Worm (Caenorhabditis elegans): ENCODE results near the gene nas-37.

Gene nas-37

ce11 chrX:9965275-9965674, 16.4 kb upstream of the nas-37 start, which contains the start of gene pssy-1:
TSS of gene pssy-1 (plus strand) at chrX:9965592.
- TF ChIP-seq ceh-22 (tag; optimal IDR thresholded peaks at IDR 0.05) = no peak
- TF ChIP-seq pha-2 (tag; optimal IDR thresholded peaks at IDR 0.05) = no peak
- no peak for TF ChIP-seq ttx-3 (tag; optimal IDR thresholded peaks at IDR 0.05)
- no peak for TF ChIP-seq pat-9 (tag; optimal IDR thresholded peaks at IDR 0.05)
- no peak for TF ChIP-seq C08G9.2 (tag; optimal IDR thresholded peaks at IDR 0.05)
- TF ChIP-seq elt-4 (tag; optimal IDR thresholded peaks at IDR 0.05) = no peak
- no peak for TF ChIP-seq madf-2 (tag; optimal IDR thresholded peaks at IDR 0.05)
- TF ChIP-seq ama-1 (optimal IDR thresholded peaks at IDR 0.05) = no peak
- TF ChIP-seq sox-4 (tag; optimal IDR thresholded peaks at IDR 0.05) = no peak
- TF ChIP-seq ceh-24 (tag; optimal IDR thresholded peaks at IDR 0.05) = no peak
- TF ChIP-seq lin-11 (tag; optimal IDR thresholded peaks at IDR 0.05) = no peak
- no peak for TF ChIP-seq dmd-4 (tag; optimal IDR thresholded peaks at IDR 0.05; ENCODE audit: borderline replicate concordance)
- no peak for TF ChIP-seq pros-1 (tag; optimal IDR thresholded peaks at IDR 0.05)
- TF ChIP-seq ceh-2 (tag; optimal IDR thresholded peaks at IDR 0.05) = no peak
- TF ChIP-seq ceh-48 (tag; optimal IDR thresholded peaks at IDR 0.05) = no peak
- TF ChIP-seq unc-3 (GFP tag; conservative IDR thresholded peaks at IDR 0.05) = no peak
- no peak for TF ChIP-seq unc-3 (tag; optimal IDR thresholded peaks at IDR 0.05)
- TF ChIP-seq che-1 (tag; optimal IDR thresholded peaks at IDR 0.05) = no peak

DNA sequence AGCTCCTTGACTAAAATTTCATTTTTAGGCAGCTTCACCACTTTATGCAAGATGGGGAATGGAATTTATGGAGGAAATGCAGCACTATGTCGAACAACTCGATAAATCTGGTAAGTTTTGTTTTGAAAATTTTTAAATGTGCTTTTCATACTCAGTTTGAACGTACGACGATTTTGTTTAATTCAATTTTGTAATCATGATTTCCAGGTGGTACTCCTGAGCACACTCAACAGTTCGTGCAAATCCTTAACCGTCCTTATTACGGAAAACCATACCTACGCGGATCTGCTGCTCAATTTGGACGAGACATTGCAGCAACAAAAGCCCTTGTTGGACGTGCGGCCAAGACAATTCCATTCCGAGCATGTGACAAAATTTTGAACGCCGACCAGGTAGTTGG, 13.7 kb upstream of the nas-37 start:
- TF ChIP-seq mec-3 (tag; optimal IDR thresholded peaks at IDR 0.05; ENCODE audit: borderline replicate concordance) (no peak), ttx-3 (tag; optimal IDR thresholded peaks at IDR 0.05) (no peak), ceh-6 (GFP tag; optimal IDR thresholded peaks at IDR 0.05) (no peak), hlh-6 (tag; optimal IDR thresholded peaks at IDR 0.05) (no peak), ceh-19 (GFP tag; optimal IDR thresholded peaks at IDR 0.05) (no peak), hlh-15 (tag; optimal IDR thresholded peaks at IDR 0.05) (no peak), tbx-2 (tag; optimal IDR thresholded peaks at IDR 0.05) (no peak), pax-1 (tag; optimal IDR thresholded peaks at IDR 0.05) (no peak), ceh-30 (tag; optimal IDR thresholded peaks at IDR 0.05) (no peak)

DNA sequence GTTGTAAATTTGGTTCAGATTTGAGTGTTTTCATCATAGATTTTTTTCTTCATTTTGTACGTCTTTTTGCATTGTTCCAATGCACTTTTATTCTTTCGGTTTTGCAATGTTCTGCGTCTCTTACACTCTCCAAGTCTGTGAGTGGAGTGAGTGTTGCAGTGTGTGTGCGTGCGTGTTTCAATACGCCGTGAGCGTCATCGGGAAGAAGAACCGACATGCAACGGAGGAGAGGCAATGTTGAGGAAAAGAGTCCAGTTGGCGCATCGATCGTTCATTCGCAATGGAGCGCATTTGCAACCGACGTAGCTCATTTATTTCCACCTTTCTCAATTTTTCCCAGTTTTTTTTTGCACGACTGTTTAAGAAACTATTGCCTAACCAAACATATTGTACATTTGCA, 9.7 kb upstream of the nas-37 start, which contains the start of gene ZC506.1:
Gene ZC506.1 (plus strand): TSS at position 400 of the 400 bp plus-strand sequence.
- TF ChIP-seq nhr-11 (tag; optimal IDR thresholded peaks at IDR 0.05) (no peak), ceh-18 (tag; optimal IDR thresholded peaks at IDR 0.05) (peak; percentile 95), tbx-7 (tag; optimal IDR thresholded peaks at IDR 0.05) (no peak), pag-3 (tag; optimal IDR thresholded peaks at IDR 0.05; ENCODE audit: borderline replicate concordance) (peak; percentile 50), hlh-6 (tag; optimal IDR thresholded peaks at IDR 0.05) (no peak), ceh-34 (tag; optimal IDR thresholded peaks at IDR 0.05) (peak; percentile 90), hlh-30 (tag; optimal IDR thresholded peaks at IDR 0.05; ENCODE audit: insufficient read depth) (peak; percentile 52), fkh-10 (GFP tag; optimal IDR thresholded peaks at IDR 0.05) (no peak), dve-1 (tag; optimal IDR thresholded peaks at IDR 0.05) (peak; percentile 71), nfya-1 (tag; optimal IDR thresholded peaks at IDR 0.05) (peak; percentile 97), ceh-30 (tag; optimal IDR thresholded peaks at IDR 0.05) (peak; percentile 74), odd-2 (tag; optimal IDR thresholded peaks at IDR 0.05) (no peak), ceh-2 (tag; optimal IDR thresholded peaks at IDR 0.05) (no peak), ceh-6 (GFP tag; optimal IDR thresholded peaks at IDR 0.05) (no peak), ceh-24 (tag; optimal IDR thresholded peaks at IDR 0.05) (no peak), zip-5 (tag; optimal IDR thresholded peaks at IDR 0.05) (no peak), che-1 (tag; optimal IDR thresholded peaks at IDR 0.05) (no peak), K02D7.2 (tag; optimal IDR thresholded peaks at IDR 0.05) (no peak), lim-6 (tag; optimal IDR thresholded peaks at IDR 0.05) (peak; percentile 33), sox-4 (tag; optimal IDR thresholded peaks at IDR 0.05) (no peak), pqm-1 (tag; optimal IDR thresholded peaks at IDR 0.05) (no peak), pax-1 (tag; optimal IDR thresholded peaks at IDR 0.05) (peak; percentile 15), F13H6.1 (tag; optimal IDR thresholded peaks at IDR 0.05) (peak; percentile 42), pha-2 (tag; optimal IDR thresholded peaks at IDR 0.05) (no peak), unc-3 (GFP tag; conservative IDR thresholded peaks at IDR 0.05) (no peak), unc-3 (tag; optimal IDR thresholded peaks at IDR 0.05) (peak; percentile 43), unc-42 (tag; optimal IDR thresholded peaks at IDR 0.05) (peak; percentile 85), eyg-1 (tag; optimal IDR thresholded peaks at IDR 0.05) (no peak), elt-4 (tag; optimal IDR thresholded peaks at IDR 0.05) (no peak), sox-2 (GFP tag; IDR thresholded peaks at IDR 0.05) (no peak), mec-3 (tag; optimal IDR thresholded peaks at IDR 0.05; ENCODE audit: borderline replicate concordance) (no peak), ceh-22 (tag; optimal IDR thresholded peaks at IDR 0.05) (no peak), ref-2 (tag; optimal IDR thresholded peaks at IDR 0.05) (peak; percentile 86), ceh-48 (tag; optimal IDR thresholded peaks at IDR 0.05) (peak; percentile 92), ceh-19 (GFP tag; optimal IDR thresholded peaks at IDR 0.05) (peak; percentile 64), syd-9 (tag; optimal IDR thresholded peaks at IDR 0.05) (peak; percentile 63), nhr-232 (tag; optimal IDR thresholded peaks at IDR 0.05) (no peak), ttx-3 (tag; optimal IDR thresholded peaks at IDR 0.05) (peak; percentile 21), dmd-4 (tag; optimal IDR thresholded peaks at IDR 0.05; ENCODE audit: borderline replicate concordance) (peak; percentile 2)

Measured in whole organism, late embryonic.